Fruit fly (Drosophila melanogaster) whole organism, embryonic: Measurements from ENCODE around the gene Vps29.
A peak's percentile ranks its signal among the peaks of the same experiment; 100 is the strongest.

Experiments
- Ada2b ChIP-seq: fragments of 200-800 bp; sonication (Bioruptor generic); IDR thresholded peaks from 2 replicates; pipeline ENCODE4 v1.3.6; 2022; ENCODE audit warnings: missing biosample characterization, missing genetic modification characterization
- Atf3 ChIP-seq: fragments of 200-800 bp; sonication (Bioruptor generic); optimal IDR thresholded peaks from 3 replicates; lab custom pipeline; 2016; ENCODE audit warnings: missing biosample characterization, missing genetic modification characterization
- B-H1 ChIP-seq: fragments of 200-800 bp; sonication (Bioruptor generic); IDR thresholded peaks from 3 replicates; pipeline ENCODE4 v1.3.6; 2022; ENCODE audit warnings: missing biosample characterization, missing genetic modification characterization
- CG10366 ChIP-seq: fragments of 200-800 bp; sonication (Bioruptor generic); IDR thresholded peaks from 2 replicates; pipeline ENCODE4 v1.3.6; 2022; ENCODE audit warnings: missing biosample characterization, missing genetic modification characterization
- CG11093 ChIP-seq: fragments of 200-800 bp; sonication (Bioruptor generic); IDR thresholded peaks from 3 replicates; pipeline ENCODE4 v1.3.6; 2022; ENCODE audit warnings: missing biosample characterization, missing genetic modification characterization
- CG11456 ChIP-seq: fragments of 200-800 bp; sonication (Bioruptor generic); IDR thresholded peaks from 3 replicates; pipeline ENCODE4 v1.3.6; 2022; ENCODE audit warnings: missing biosample characterization, missing genetic modification characterization
- CG12391 ChIP-seq: fragments of 200-800 bp; sonication (Bioruptor generic); optimal IDR thresholded peaks from 3 replicates; lab custom pipeline; 2018; ENCODE audit warnings: missing biosample characterization, mild to moderate bottlenecking, missing genetic modification characterization, moderate library complexity
- CG12769 ChIP-seq: fragments of 200-800 bp; sonication (Bioruptor generic); optimal IDR thresholded peaks from 2 replicates; lab custom pipeline; 2019; ENCODE audit warnings: missing biosample characterization, mild to moderate bottlenecking, missing genetic modification characterization, moderate library complexity
- CG1603 ChIP-seq: fragments of 200-800 bp; sonication (Bioruptor generic); optimal IDR thresholded peaks from 2 replicates; lab custom pipeline; 2019; ENCODE audit warnings: missing biosample characterization, mild to moderate bottlenecking, missing genetic modification characterization, moderate library complexity
- CG1647 ChIP-seq: fragments of 200-800 bp; sonication (Bioruptor generic); optimal IDR thresholded peaks from 3 replicates; lab custom pipeline; 2016; ENCODE audit warnings: missing biosample characterization, missing genetic modification characterization
- CG16813 ChIP-seq: fragments of 200-800 bp; sonication (Bioruptor generic); IDR thresholded peaks from 3 replicates; pipeline ENCODE4 v1.3.6; 2022; ENCODE audit warnings: missing biosample characterization, missing genetic modification characterization; ENCODE audit not compliant: partially characterized antibody
- CG18764 ChIP-seq: fragments of 200-800 bp; sonication (Bioruptor generic); optimal IDR thresholded peaks from 3 replicates; lab custom pipeline; 2016; ENCODE audit warnings: missing biosample characterization, missing genetic modification characterization
- CG2199 ChIP-seq: fragments of 200-800 bp; sonication (Bioruptor generic); IDR thresholded peaks from 3 replicates; pipeline ENCODE4 v1.3.6; 2022; ENCODE audit warnings: missing biosample characterization, missing genetic modification characterization
- CG3407 ChIP-seq: fragments of 200-800 bp; sonication (Bioruptor generic); optimal IDR thresholded peaks from 2 replicates; lab custom pipeline; 2018; ENCODE audit warnings: missing biosample characterization, mild to moderate bottlenecking, missing genetic modification characterization
- CG34224 ChIP-seq: fragments of 200-800 bp; sonication (Bioruptor generic); IDR thresholded peaks from 3 replicates; pipeline ENCODE4 v1.3.6; 2022; ENCODE audit warnings: missing biosample characterization, missing genetic modification characterization; ENCODE audit not compliant: partially characterized antibody
- CG34422 ChIP-seq: fragments of 200-800 bp; sonication (Bioruptor generic); IDR thresholded peaks from 3 replicates; pipeline ENCODE4 v1.3.6; 2022; ENCODE audit warnings: missing biosample characterization, missing genetic modification characterization
- CG3847 ChIP-seq: fragments of 200-800 bp; sonication (Bioruptor generic); IDR thresholded peaks from 2 replicates; pipeline ENCODE4 v1.3.6; 2022; ENCODE audit warnings: missing biosample characterization, missing genetic modification characterization
- CG8290 ChIP-seq, 3 experiments: fragments of 200-800 bp; sonication (Bioruptor generic); optimal IDR thresholded peaks; 2 replicates each; lab custom pipeline; 2016 to 2019; ENCODE audit warnings: missing biosample characterization in 3 of 3, missing genetic modification characterization in 3 of 3, mild to moderate bottlenecking in 2 of 3, moderate library complexity in 1 of 3
- CG9727 ChIP-seq: fragments of 200-800 bp; sonication (Bioruptor generic); optimal IDR thresholded peaks from 3 replicates; lab custom pipeline; 2017; ENCODE audit warnings: missing biosample characterization, mild to moderate bottlenecking, missing genetic modification characterization
- CTCF ChIP-seq: fragments of 200-800 bp; sonication (Bioruptor generic); optimal IDR thresholded peaks from 2 replicates; lab custom pipeline; 2017; ENCODE audit warnings: missing biosample characterization, mild to moderate bottlenecking, missing genetic modification characterization, moderate library complexity
- Dbx ChIP-seq: fragments of 200-800 bp; sonication (Bioruptor generic); IDR thresholded peaks from 3 replicates; pipeline ENCODE4 v1.3.6; 2022; ENCODE audit warnings: missing biosample characterization, missing genetic modification characterization
- E2f1 ChIP-seq: fragments of 200-800 bp; sonication (Bioruptor generic); IDR thresholded peaks from 2 replicates; pipeline ENCODE4 v1.3.6; 2022; ENCODE audit warnings: missing biosample characterization, missing genetic modification characterization
- E2f2 ChIP-seq: fragments of 200-800 bp; sonication (Bioruptor generic); IDR thresholded peaks from 2 replicates; pipeline ENCODE4 v1.3.6; 2022; ENCODE audit warnings: missing biosample characterization, missing genetic modification characterization
- Ets65A ChIP-seq: fragments of 200-800 bp; sonication (Bioruptor generic); peaks from one replicate; lab custom pipeline; 2016; ENCODE audit warnings: missing biosample characterization, missing genetic modification characterization
- Hand ChIP-seq: fragments of 200-800 bp; sonication (Bioruptor generic); optimal IDR thresholded peaks from 2 replicates; lab custom pipeline; 2017; ENCODE audit warnings: mild to moderate bottlenecking, missing biosample characterization, missing genetic modification reagents, missing genetic modification characterization
- Max ChIP-seq: fragments of 200-800 bp; sonication (Bioruptor generic); optimal IDR thresholded peaks from 2 replicates; lab custom pipeline; 2016; ENCODE audit warnings: missing biosample characterization, mild to moderate bottlenecking, missing genetic modification characterization
- Pdp1 ChIP-seq, 2 experiments: fragments of 200-800 bp; sonication (Bioruptor generic); optimal IDR thresholded peaks; 3 replicates each; lab custom pipeline; 2016; ENCODE audit warnings: missing biosample characterization in 2 of 2, missing genetic modification characterization in 2 of 2, mild to moderate bottlenecking in 1 of 2, moderate library complexity in 1 of 2
- YL-1 ChIP-seq: fragments of 200-800 bp; sonication (Bioruptor generic); optimal IDR thresholded peaks from 3 replicates; lab custom pipeline; 2017; ENCODE audit warnings: missing biosample characterization, mild to moderate bottlenecking, missing genetic modification characterization
- ase ChIP-seq: fragments of 200-800 bp; sonication (Bioruptor generic); IDR thresholded peaks from 3 replicates; pipeline ENCODE4 v1.3.6; 2022; ENCODE audit warnings: missing biosample characterization, missing genetic modification characterization
- chinmo ChIP-seq: fragments of 200-800 bp; sonication (Bioruptor generic); IDR thresholded peaks from 4 replicates; pipeline ENCODE4 v1.3.6; 2022; ENCODE audit warnings: missing biosample characterization, missing genetic modification characterization; ENCODE audit not compliant: partially characterized antibody
- croc ChIP-seq: fragments of 200-800 bp; sonication (Bioruptor generic); conservative IDR thresholded peaks from 3 replicates; pipeline ENCODE4 v1.3.6; 2022; ENCODE audit warnings: missing biosample characterization, missing genetic modification characterization
- crp ChIP-seq, 2 experiments: fragments of 200-800 bp; sonication (Bioruptor generic); optimal IDR thresholded peaks; 2 replicates in 1 of 2; 3 replicates in 1 of 2; lab custom pipeline; 2017; ENCODE audit warnings: missing biosample characterization in 2 of 2, missing genetic modification characterization in 2 of 2, mild to moderate bottlenecking in 1 of 2, moderate library complexity in 1 of 2
- en ChIP-seq: fragments of 200-800 bp; sonication (Bioruptor generic); optimal IDR thresholded peaks from 2 replicates; lab custom pipeline; 2016; ENCODE audit warnings: missing biosample characterization, missing genetic modification characterization
- ewg ChIP-seq: fragments of 200-800 bp; sonication (Bioruptor generic); optimal IDR thresholded peaks from 3 replicates; lab custom pipeline; 2017; ENCODE audit warnings: mild to moderate bottlenecking, missing biosample characterization, missing genetic modification reagents, missing genetic modification characterization
- gfzf ChIP-seq: fragments of 200-800 bp; sonication (Bioruptor generic); optimal IDR thresholded peaks from 2 replicates; lab custom pipeline; 2016; ENCODE audit warnings: missing biosample characterization, mild to moderate bottlenecking, missing genetic modification characterization, moderate library complexity
- kni ChIP-seq: fragments of 200-800 bp; sonication (Bioruptor generic); optimal IDR thresholded peaks from 3 replicates; lab custom pipeline; 2017; ENCODE audit warnings: mild to moderate bottlenecking, missing biosample characterization, missing genetic modification reagents, missing genetic modification characterization
- mld ChIP-seq: fragments of 200-800 bp; sonication (Bioruptor generic); IDR thresholded peaks from 3 replicates; pipeline ENCODE4 v1.3.6; 2022; ENCODE audit warnings: missing biosample characterization, missing genetic modification characterization; ENCODE audit not compliant: partially characterized antibody
- onecut ChIP-seq: fragments of 200-800 bp; sonication (Bioruptor generic); IDR thresholded peaks from 2 replicates; pipeline ENCODE4 v1.3.6; 2022; ENCODE audit warnings: missing biosample characterization, missing genetic modification characterization
- org-1 ChIP-seq: fragments of 200-800 bp; sonication (Bioruptor generic); optimal IDR thresholded peaks from 2 replicates; lab custom pipeline; 2017; ENCODE audit warnings: missing biosample characterization, missing genetic modification characterization
- pita ChIP-seq: fragments of 200-800 bp; sonication (Bioruptor generic); optimal IDR thresholded peaks from 2 replicates; lab custom pipeline; 2017; ENCODE audit warnings: missing biosample characterization, mild to moderate bottlenecking, missing genetic modification characterization
- prd ChIP-seq, 3 experiments: fragments of >200 bp in 2 of 3; fragments of 200-800 bp in 1 of 3; sonication (Bioruptor generic) in 1 of 3; optimal IDR thresholded peaks in 2 of 3; IDR thresholded peaks in 1 of 3; 2 replicates in 2 of 3; 3 replicates in 1 of 3; pipeline versions ENCODE4 v1.3.6 to Lab custom; 2017 to 2022; ENCODE audit warnings: missing biosample characterization in 1 of 3, missing genetic modification characterization in 1 of 3
- slbo ChIP-seq: fragments of 200-800 bp; sonication (Bioruptor generic); IDR thresholded peaks from 2 replicates; pipeline ENCODE4 v1.3.6; 2022; ENCODE audit warnings: missing biosample characterization, missing genetic modification characterization
- so ChIP-seq: fragments of 200-800 bp; sonication (Bioruptor generic); IDR thresholded peaks from 3 replicates; pipeline ENCODE4 v1.3.6; 2022; ENCODE audit warnings: missing biosample characterization, missing genetic modification characterization
- stwl ChIP-seq: fragments of 200-800 bp; sonication (Bioruptor generic); optimal IDR thresholded peaks from 3 replicates; lab custom pipeline; 2018; ENCODE audit warnings: missing biosample characterization, mild to moderate bottlenecking, missing genetic modification characterization, moderate library complexity
- vvl ChIP-seq: fragments of 200-800 bp; sonication (Bioruptor generic); IDR thresholded peaks from 2 replicates; pipeline ENCODE4 v1.3.6; 2022; ENCODE audit warnings: missing biosample characterization, missing genetic modification characterization

Vps29 gene

dm6 chr2L:1118149-1118548 is 32.4 kb upstream of the Vps29 start:
- TF ChIP-seq E2f2 (peak; percentile 11; the same call in 1 of the 2 replicates), YL-1 (GFP tag; lab: Kevin White, UChicago) (peak; percentile 2), chinmo (GFP tag; lab: Robert Waterston, UW) (0 out of 4 replicates have a peak, but pooled peaks have one; percentile 11), Ada2b (no peak), B-H1 (GFP tag; lab: Robert Waterston, UW) (no peak), CG1603 (tag; lab: Kevin White, UChicago) (no peak), CG3847 (GFP tag; lab: Robert Waterston, UW) (0 out of 2 replicates have a peak, but pooled peaks have one; percentile 7), CG9727 (GFP tag; lab: Kevin White, UChicago) (peak; percentile 32), Hand (GFP tag; lab: Kevin White, UChicago) (no peak), CG2199 (GFP tag; lab: Robert Waterston, UW) (0 out of 3 replicates have a peak, but pooled peaks have one; percentile 52), so (GFP tag; lab: Robert Waterston, UW) (peak; percentile 31; the same call in 1 of the 3 replicates), onecut (GFP tag; lab: Robert Waterston, UW) (no peak), CG3407 (GFP tag; lab: Kevin White, UChicago) (peak; percentile 36), Atf3 (GFP tag; lab: Kevin White, UChicago) (no peak), Ets65A (GFP tag; lab: Kevin White, UChicago) (peak; percentile 35), CG11093 (GFP tag; lab: Robert Waterston, UW) (no peak), CG34422 (0 out of 3 replicates have a peak, but pooled peaks have one; percentile 21), CG10366 (GFP tag; lab: Robert Waterston, UW) (no peak), croc (GFP tag; lab: Robert Waterston, UW) (no peak), gfzf (GFP tag; lab: Kevin White, UChicago) (peak; percentile 11), CG8290 (GFP tag; optimal IDR thresholded peaks at IDR 0.05; lab: Kevin White, UChicago) (no peak), CG8290 (tag; optimal IDR thresholded peaks at IDR 0.05; lab: Kevin White, UChicago) (peak in 1 of 2 experiments; percentile 20), CG34224 (GFP tag; lab: Robert Waterston, UW) (no peak), CG12391 (no peak), slbo (GFP tag; lab: Robert Waterston, UW) (0 out of 2 replicates have a peak, but pooled peaks have one; percentile 11), stwl (tag; lab: Kevin White, UChicago) (peak; percentile 7), Pdp1 (GFP tag; optimal IDR thresholded peaks at IDR 0.05; lab: Kevin White, UChicago) (peak in 1 of 2 experiments; percentile 32), crp (GFP tag; optimal IDR thresholded peaks at IDR 0.05; lab: Kevin White, UChicago) (no peak), org-1 (GFP tag; lab: Kevin White, UChicago) (no peak), prd (optimal IDR thresholded peaks at IDR 0.05; lab: Kevin White, UChicago) (no peak), prd (GFP tag; IDR thresholded peaks at IDR 0.05; lab: Robert Waterston, UW) (0 out of 3 replicates have a peak, but pooled peaks have one; percentile 30), Dbx (GFP tag; lab: Robert Waterston, UW) (0 out of 3 replicates have a peak, but pooled peaks have one; percentile 31), CTCF (GFP tag; lab: Kevin White, UChicago) (peak; percentile 63), Max (GFP tag; lab: Kevin White, UChicago) (peak; percentile 17), CG1647 (no peak), pita (GFP tag; lab: Kevin White, UChicago) (peak; percentile 48), en (no peak), ewg (GFP tag; lab: Kevin White, UChicago) (peak; percentile 21), vvl (GFP tag; lab: Robert Waterston, UW) (peak; percentile 13; the same call in 1 of the 2 replicates), mld (no peak), CG12769 (tag; lab: Kevin White, UChicago) (peak; percentile 91), ase (no peak), CG18764 (no peak), E2f1 (GFP tag; lab: Robert Waterston, UW) (0 out of 2 replicates have a peak, but pooled peaks have one; percentile 22), CG16813 (GFP tag; lab: Robert Waterston, UW) (peak; percentile 36; the same call in 1 of the 3 replicates), kni (GFP tag; lab: Kevin White, UChicago) (no peak), CG11456 (GFP tag; lab: Robert Waterston, UW) (no peak)
